Fruit fly (Drosophila melanogaster) whole organism, embryonic: ENCODE data around the gene PH4alphaEFB.

Experiments used
- Adf1 ChIP-seq: fragments of 200-800 bp; sonication (Bioruptor generic); IDR thresholded peaks from 2 replicates; pipeline ENCODE4 v1.3.6; 2022; ENCODE audit warnings: missing biosample characterization, missing genetic modification characterization
- B-H2 ChIP-seq: fragments of 200-800 bp; sonication (Bioruptor generic); optimal IDR thresholded peaks from 2 replicates; lab custom pipeline; 2018; ENCODE audit warnings: missing biosample characterization, mild to moderate bottlenecking, missing genetic modification characterization
- Blimp-1 ChIP-seq: fragments of 200-800 bp; sonication (Bioruptor generic); optimal IDR thresholded peaks from 3 replicates; lab custom pipeline; 2018; ENCODE audit warnings: missing biosample characterization, missing genetic modification characterization, mild to moderate bottlenecking, moderate library complexity, missing genetic modification reagents
- CG12299 ChIP-seq: fragments of 200-800 bp; sonication (Bioruptor generic); optimal IDR thresholded peaks from 2 replicates; lab custom pipeline; 2018; ENCODE audit warnings: missing biosample characterization, mild to moderate bottlenecking, missing genetic modification characterization
- CG12391 ChIP-seq: fragments of 200-800 bp; sonication (Bioruptor generic); optimal IDR thresholded peaks from 3 replicates; lab custom pipeline; 2018; ENCODE audit warnings: missing biosample characterization, mild to moderate bottlenecking, missing genetic modification characterization, moderate library complexity
- CG18262 ChIP-seq: fragments of 200-800 bp; optimal IDR thresholded peaks from 3 replicates; lab custom pipeline; 2019; ENCODE audit warnings: missing biosample characterization, mild to moderate bottlenecking, missing genetic modification characterization, moderate library complexity
- CG1832 ChIP-seq: fragments of 200-800 bp; sonication (Bioruptor generic); optimal IDR thresholded peaks from 2 replicates; lab custom pipeline; 2017; ENCODE audit warnings: missing biosample characterization, mild to moderate bottlenecking, missing genetic modification characterization, inconsistent platforms
- CG2678 ChIP-seq: fragments of 200-800 bp; sonication (Bioruptor generic); optimal IDR thresholded peaks from 3 replicates; lab custom pipeline; 2019; ENCODE audit warnings: missing biosample characterization, mild to moderate bottlenecking, missing genetic modification characterization, moderate library complexity
- CG34376 ChIP-seq: fragments of 200-800 bp; sonication (Bioruptor generic); optimal IDR thresholded peaks from 2 replicates; lab custom pipeline; 2018; ENCODE audit warnings: missing biosample characterization, mild to moderate bottlenecking, missing genetic modification characterization
- CG3847 ChIP-seq: fragments of 200-800 bp; sonication (Bioruptor generic); IDR thresholded peaks from 2 replicates; pipeline ENCODE4 v1.3.6; 2022; ENCODE audit warnings: missing biosample characterization, missing genetic modification characterization
- CG4282 ChIP-seq: fragments of 200-800 bp; sonication (Bioruptor generic); optimal IDR thresholded peaks from 2 replicates; lab custom pipeline; 2016; ENCODE audit warnings: missing biosample characterization, missing genetic modification characterization
- CG8290 ChIP-seq, 3 experiments: fragments of 200-800 bp; sonication (Bioruptor generic); optimal IDR thresholded peaks; 2 replicates each; lab custom pipeline; 2016 to 2019; ENCODE audit warnings: missing biosample characterization in 3 of 3, missing genetic modification characterization in 3 of 3, mild to moderate bottlenecking in 2 of 3, moderate library complexity in 1 of 3
- CG8924 ChIP-seq: fragments of 200-800 bp; optimal IDR thresholded peaks from 3 replicates; lab custom pipeline; 2019; ENCODE audit warnings: missing biosample characterization, mild to moderate bottlenecking, missing genetic modification characterization, moderate library complexity
- CG9817 ChIP-seq: fragments of 200-800 bp; sonication (Bioruptor generic); optimal IDR thresholded peaks from 2 replicates; lab custom pipeline; 2018; ENCODE audit warnings: missing biosample characterization, mild to moderate bottlenecking, missing genetic modification characterization, moderate library complexity
- Camta ChIP-seq: fragments of 200-800 bp; sonication (Bioruptor generic); optimal IDR thresholded peaks from 2 replicates; lab custom pipeline; 2016; ENCODE audit warnings: missing biosample characterization, missing genetic modification characterization
- CoRest ChIP-seq: fragments of 200-800 bp; sonication (Bioruptor generic); optimal IDR thresholded peaks from 3 replicates; lab custom pipeline; 2018; ENCODE audit warnings: missing biosample characterization, mild to moderate bottlenecking, missing genetic modification characterization, moderate library complexity
- Deaf1 ChIP-seq: fragments of 200-800 bp; optimal IDR thresholded peaks from 3 replicates; lab custom pipeline; 2019; ENCODE audit warnings: missing biosample characterization, mild to moderate bottlenecking, missing genetic modification characterization, moderate library complexity
- E2f2 ChIP-seq: fragments of 200-800 bp; sonication (Bioruptor generic); IDR thresholded peaks from 2 replicates; pipeline ENCODE4 v1.3.6; 2022; ENCODE audit warnings: missing biosample characterization, missing genetic modification characterization
- Ets97D ChIP-seq: fragments of 200-800 bp; sonication (Bioruptor generic); optimal IDR thresholded peaks from 3 replicates; lab custom pipeline; 2016; ENCODE audit warnings: missing biosample characterization, missing genetic modification characterization
- Fer1 ChIP-seq: fragments of 200-800 bp; sonication (Bioruptor generic); optimal IDR thresholded peaks from 2 replicates; lab custom pipeline; 2017; ENCODE audit warnings: missing biosample characterization, mild to moderate bottlenecking, missing genetic modification characterization
- Gsc ChIP-seq: fragments of 200-800 bp; sonication (Bioruptor generic); IDR thresholded peaks from 2 replicates; pipeline ENCODE4 v1.3.6; 2022; ENCODE audit warnings: missing biosample characterization, missing genetic modification characterization
- HLH54F ChIP-seq: fragments of 200-800 bp; sonication (Bioruptor generic); optimal IDR thresholded peaks from 3 replicates; lab custom pipeline; 2016; ENCODE audit warnings: missing biosample characterization, missing genetic modification characterization
- Kr ChIP-seq: fragments of 200-800 bp; sonication (Bioruptor generic); optimal IDR thresholded peaks from 2 replicates; lab custom pipeline; 2017; ENCODE audit warnings: missing biosample characterization, mild to moderate bottlenecking, missing genetic modification characterization
- Meics ChIP-seq: fragments of 200-800 bp; sonication (Bioruptor generic); optimal IDR thresholded peaks from 2 replicates; lab custom pipeline; 2017; ENCODE audit warnings: missing biosample characterization, mild to moderate bottlenecking, missing genetic modification characterization
- Nf-YC ChIP-seq: fragments of 200-800 bp; optimal IDR thresholded peaks from 3 replicates; lab custom pipeline; 2019; ENCODE audit warnings: missing biosample characterization, mild to moderate bottlenecking, missing genetic modification characterization, moderate library complexity
- Pdp1 ChIP-seq, 2 experiments: fragments of 200-800 bp; sonication (Bioruptor generic); optimal IDR thresholded peaks; 3 replicates each; lab custom pipeline; 2016; ENCODE audit warnings: missing biosample characterization in 2 of 2, missing genetic modification characterization in 2 of 2, mild to moderate bottlenecking in 1 of 2, moderate library complexity in 1 of 2
- Rfx ChIP-seq: fragments of 200-800 bp; sonication (Bioruptor generic); IDR thresholded peaks from 2 replicates; pipeline ENCODE4 v1.3.6; 2022; ENCODE audit warnings: missing biosample characterization, missing genetic modification characterization
- Stat92E ChIP-seq, 3 experiments: fragments of >200 bp in 2 of 3; fragments of 200-800 bp in 1 of 3; sonication (Bioruptor generic) in 1 of 3; optimal IDR thresholded peaks; 2 replicates each; lab custom pipeline; 2017 to 2019; ENCODE audit warnings: missing biosample characterization in 3 of 3, missing genetic modification characterization in 3 of 3, mild to moderate bottlenecking in 1 of 3, moderate library complexity in 1 of 3
- Vsx1 ChIP-seq: fragments of 200-800 bp; sonication (Bioruptor generic); optimal IDR thresholded peaks from 2 replicates; lab custom pipeline; 2017; ENCODE audit warnings: missing biosample characterization, mild to moderate bottlenecking, missing genetic modification characterization, missing genetic modification reagents
- cg ChIP-seq: fragments of 200-800 bp; sonication (Bioruptor generic); optimal IDR thresholded peaks from 3 replicates; lab custom pipeline; 2019; ENCODE audit warnings: missing biosample characterization, mild to moderate bottlenecking, missing genetic modification characterization, moderate library complexity
- chn ChIP-seq: fragments of 200-800 bp; sonication (Bioruptor generic); optimal IDR thresholded peaks from 2 replicates; lab custom pipeline; 2016; ENCODE audit warnings: missing biosample characterization, missing genetic modification characterization
- ci ChIP-seq: fragments of 200-800 bp; sonication (Bioruptor generic); IDR thresholded peaks from 3 replicates; pipeline ENCODE4 v1.3.6; 2022; ENCODE audit warnings: missing biosample characterization, missing genetic modification characterization
- esg ChIP-seq: fragments of 200-800 bp; sonication (Bioruptor generic); conservative IDR thresholded peaks from 2 replicates; pipeline ENCODE4 v1.3.6; 2022; ENCODE audit warnings: missing biosample characterization, missing genetic modification characterization
- fd102C ChIP-seq: fragments of 200-800 bp; sonication (Bioruptor generic); optimal IDR thresholded peaks from 2 replicates; lab custom pipeline; 2018; ENCODE audit warnings: missing biosample characterization, mild to moderate bottlenecking, missing genetic modification characterization, moderate library complexity
- fru ChIP-seq: fragments of >200 bp; optimal IDR thresholded peaks from 2 replicates; lab custom pipeline; 2017
- lab ChIP-seq: fragments of 200-800 bp; sonication (Bioruptor generic); optimal IDR thresholded peaks from 3 replicates; lab custom pipeline; 2017; ENCODE audit warnings: missing biosample characterization, missing genetic modification characterization, mild to moderate bottlenecking, moderate library complexity, missing genetic modification reagents
- mld ChIP-seq: fragments of 200-800 bp; sonication (Bioruptor generic); IDR thresholded peaks from 3 replicates; pipeline ENCODE4 v1.3.6; 2022; ENCODE audit warnings: missing biosample characterization, missing genetic modification characterization; ENCODE audit not compliant: partially characterized antibody
- nerfin-1 ChIP-seq: fragments of 200-800 bp; sonication (Bioruptor generic); optimal IDR thresholded peaks from 3 replicates; lab custom pipeline; 2019; ENCODE audit warnings: missing biosample characterization, mild to moderate bottlenecking, missing genetic modification characterization, moderate library complexity
- nmo ChIP-seq: fragments of 200-800 bp; sonication (Bioruptor generic); optimal IDR thresholded peaks from 2 replicates; lab custom pipeline; 2018; ENCODE audit warnings: missing biosample characterization, mild to moderate bottlenecking, missing genetic modification characterization, moderate library complexity
- odd ChIP-seq: fragments of 200-800 bp; sonication (Bioruptor generic); optimal IDR thresholded peaks from 2 replicates; lab custom pipeline; 2017; ENCODE audit warnings: missing biosample characterization, mild to moderate bottlenecking, missing genetic modification characterization
- onecut ChIP-seq: fragments of 200-800 bp; sonication (Bioruptor generic); IDR thresholded peaks from 2 replicates; pipeline ENCODE4 v1.3.6; 2022; ENCODE audit warnings: missing biosample characterization, missing genetic modification characterization
- org-1 ChIP-seq: fragments of 200-800 bp; sonication (Bioruptor generic); optimal IDR thresholded peaks from 2 replicates; lab custom pipeline; 2017; ENCODE audit warnings: missing biosample characterization, missing genetic modification characterization
- pros ChIP-seq: fragments of 200-800 bp; sonication (Bioruptor generic); optimal IDR thresholded peaks from 3 replicates; lab custom pipeline; 2019; ENCODE audit warnings: missing biosample characterization, mild to moderate bottlenecking, missing genetic modification characterization, moderate library complexity
- row ChIP-seq: fragments of 200-800 bp; sonication (Bioruptor generic); IDR thresholded peaks from 3 replicates; pipeline ENCODE4 v1.3.6; 2022; ENCODE audit warnings: missing biosample characterization, missing genetic modification characterization
- ttk ChIP-seq: fragments of 200-800 bp; sonication (Bioruptor generic); IDR thresholded peaks from 2 replicates; pipeline ENCODE4 v2.1.2; 2022; ENCODE audit warnings: missing biosample characterization, missing genetic modification characterization
- z ChIP-seq: fragments of 200-800 bp; sonication (Bioruptor generic); IDR thresholded peaks from 3 replicates; pipeline ENCODE4 v1.3.6; 2022; ENCODE audit warnings: missing biosample characterization, missing genetic modification characterization
- zen2 ChIP-seq: fragments of 200-800 bp; sonication (Bioruptor generic); IDR thresholded peaks from 3 replicates; pipeline ENCODE4 v1.3.6; 2022; ENCODE audit warnings: missing biosample characterization, missing genetic modification characterization; ENCODE audit not compliant: partially characterized antibody
- zfh1 ChIP-seq: fragments of 200-800 bp; sonication (Bioruptor generic); IDR thresholded peaks from 3 replicates; pipeline ENCODE4 v1.3.6; 2022; ENCODE audit warnings: missing biosample characterization, missing genetic modification characterization

Gene PH4alphaEFB

dm6 chr3R:30531989-30532653 lies 66.3 kb downstream of the PH4alphaEFB start, which contains the start of gene tmod (continued):
- TF ChIP-seq CG12299 (peak; percentile 2), Rfx (GFP tag; lab: Robert Waterston, UW) (no peak), Gsc (GFP tag; lab: Robert Waterston, UW) (no peak), fru (lab: Kevin White, UChicago) (no peak), mld (no peak), Vsx1 (GFP tag; lab: Kevin White, UChicago) (no peak), Camta (peak; percentile 27), esg (GFP tag; lab: Robert Waterston, UW) (peak; percentile 34; the same call in 1 of the 2 replicates), CG3847 (no peak), ci (peak; percentile 65; the same call in 2 of the 3 replicates), Fer1 (GFP tag; lab: Kevin White, UChicago) (peak; percentile 31), onecut (GFP tag; lab: Robert Waterston, UW) (0 out of 2 replicates have a peak, but pooled peaks have one; percentile 28), CG34376 (GFP tag; lab: Kevin White, UChicago) (peak; percentile 40), CG4282 (GFP tag; lab: Kevin White, UChicago) (no peak), odd (GFP tag; lab: Kevin White, UChicago) (no peak), CG12391 (tag; lab: Kevin White, UChicago) (peak; percentile 62), Blimp-1 (peak; percentile 74), Ets97D (peak; percentile 7), CG2678 (tag; lab: Kevin White, UChicago) (peak; percentile 77), row (GFP tag; lab: Robert Waterston, UW) (peak; percentile 71), Kr (GFP tag; lab: Kevin White, UChicago) (no peak), pros (GFP tag; lab: Kevin White, UChicago) (no peak), Deaf1 (tag; lab: Kevin White, UChicago) (peak; percentile 42), org-1 (peak; percentile 2), CG18262 (tag; lab: Kevin White, UChicago) (peak; percentile 65), fd102C (GFP tag; lab: Kevin White, UChicago) (no peak), chn (GFP tag; lab: Kevin White, UChicago) (no peak), HLH54F (GFP tag; lab: Kevin White, UChicago) (peak; percentile 19), cg (GFP tag; lab: Kevin White, UChicago) (no peak), Meics (GFP tag; lab: Kevin White, UChicago) (peak; percentile 44), nerfin-1 (tag; lab: Kevin White, UChicago) (peak; percentile 53), z (no peak), lab (GFP tag; lab: Kevin White, UChicago) (peak; percentile 40), nmo (GFP tag; lab: Kevin White, UChicago) (peak; percentile 72), CoRest (tag; lab: Kevin White, UChicago) (peak; percentile 66), Nf-YC (tag; lab: Kevin White, UChicago) (peak; percentile 15), E2f2 (GFP tag; lab: Robert Waterston, UW) (peak; percentile 20; the same call in 1 of the 2 replicates), CG8290 (GFP tag; optimal IDR thresholded peaks at IDR 0.05; lab: Kevin White, UChicago) (no peak), CG8290 (tag; optimal IDR thresholded peaks at IDR 0.05; lab: Kevin White, UChicago) (peak in 1 of 2 experiments; percentile 38), zfh1 (GFP tag; lab: Robert Waterston, UW) (0 out of 3 replicates have a peak, but pooled peaks have one; percentile 29), CG8924 (peak; percentile 48), B-H2 (GFP tag; lab: Kevin White, UChicago) (peak; percentile 19), CG1832 (peak; percentile 83), zen2 (GFP tag; lab: Robert Waterston, UW) (peak; percentile 32; the same call in 1 of the 3 replicates), Adf1 (peak; percentile 82), CG9817 (tag; lab: Kevin White, UChicago) (peak; percentile 19), ttk (GFP tag; lab: Robert Waterston, UW) (no peak), Stat92E (GFP tag; optimal IDR thresholded peaks at IDR 0.05; lab: Kevin White, UChicago) (no peak), Pdp1 (GFP tag; optimal IDR thresholded peaks at IDR 0.05; lab: Kevin White, UChicago) (peak in 1 of 2 experiments; percentile 53)
